Fruit fly (Drosophila melanogaster): Measurements from ENCODE around the gene LysS.

LysS gene

DNA sequence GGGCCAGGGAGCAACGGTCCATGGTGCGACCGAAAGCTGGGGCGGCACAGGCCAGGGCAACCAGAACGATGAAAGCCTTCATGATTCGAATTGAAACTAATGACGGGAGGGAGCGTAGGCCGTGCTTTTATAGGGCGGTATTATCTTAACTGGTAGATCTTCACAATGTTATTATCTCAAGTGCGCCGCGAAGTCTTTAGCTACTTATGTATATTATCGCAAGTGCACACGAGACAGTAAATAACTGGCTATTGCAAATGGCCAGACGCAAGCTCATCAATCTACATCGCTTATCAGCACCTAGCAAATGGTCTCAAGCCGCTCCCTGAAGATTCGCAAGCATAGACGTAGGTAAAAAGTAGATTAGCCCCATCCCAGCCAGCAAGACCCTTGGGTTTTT, 16.5 kb upstream of the LysS start, which contains the start of gene LysD:
Gene LysD, minus strand, starts transcription at position 101 of the 400 bp plus-strand sequence.
- no peak for TF ChIP-seq Jra (GFP tag; optimal IDR thresholded peaks at IDR 0.05)
- no peak for TF ChIP-seq woc (GFP tag; optimal IDR thresholded peaks at IDR 0.05)
- TF ChIP-seq Hr78 (GFP tag; optimal IDR thresholded peaks at IDR 0.05): no peak
- TF ChIP-seq Rel (GFP tag; optimal IDR thresholded peaks at IDR 0.05): no peak
- TF ChIP-seq Rel (tag; optimal IDR thresholded peaks at IDR 0.05): no peak
- TF ChIP-seq Sp1 (GFP tag; optimal IDR thresholded peaks at IDR 0.05): no peak
- TF ChIP-seq dl (GFP tag; optimal IDR thresholded peaks at IDR 0.05; ENCODE audit: insufficient read depth in 1 of 2, partially characterized antibody in 2 of 2): no peak
- TF ChIP-seq dmrt93B (GFP tag; optimal IDR thresholded peaks at IDR 0.05): no peak
- TF ChIP-seq Vsx2 (GFP tag; optimal IDR thresholded peaks at IDR 0.05; ENCODE audit: partially characterized antibody): no peak
- TF ChIP-seq fru (GFP tag; optimal IDR thresholded peaks at IDR 0.05): no peak
- TF ChIP-seq Abd-B (GFP tag; optimal IDR thresholded peaks at IDR 0.05): no peak
- no peak for TF ChIP-seq N (GFP tag; optimal IDR thresholded peaks at IDR 0.05)
- no peak for TF ChIP-seq Hr83 (GFP tag; optimal IDR thresholded peaks at IDR 0.05; ENCODE audit: poor library complexity, severe bottlenecking)
- no peak for TF ChIP-seq foxo (GFP tag; optimal IDR thresholded peaks at IDR 0.05)

- TF ChIP-seq br (GFP tag; optimal IDR thresholded peaks at IDR 0.05) (no peak), dl (GFP tag; optimal IDR thresholded peaks at IDR 0.05; ENCODE audit: insufficient read depth in 1 of 2, partially characterized antibody in 2 of 2) (no peak), Abd-B (GFP tag; optimal IDR thresholded peaks at IDR 0.05) (no peak), foxo (GFP tag; optimal IDR thresholded peaks at IDR 0.05) (no peak)
Measured at dm6 chr3L:1212113-1212512, 15.4 kb upstream of the LysS start.

DNA sequence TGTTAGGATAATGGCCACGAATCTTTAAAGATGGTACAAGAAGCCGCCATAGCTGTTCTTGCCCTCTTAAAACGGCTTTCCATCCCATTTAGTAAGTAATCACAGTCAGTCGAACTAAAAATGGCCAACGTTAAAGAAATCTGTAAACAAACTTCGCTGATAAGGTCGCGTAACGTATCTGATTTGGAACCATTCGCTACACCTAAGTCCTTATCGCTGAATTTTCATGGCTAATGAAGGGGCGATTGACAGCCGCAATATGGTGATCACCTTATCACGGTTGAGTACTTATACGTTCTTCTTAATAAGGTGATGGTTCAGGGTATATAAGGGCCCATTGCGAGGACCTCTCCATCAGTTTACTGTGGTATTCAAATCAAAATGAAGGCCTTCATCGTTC, 15.0 kb upstream of the LysS start, which contains the start of gene LysE:
Gene LysE, plus strand, starts transcription at position 257 of the 400 bp plus-strand sequence.
- TF ChIP-seq CG32264 (GFP tag; optimal IDR thresholded peaks at IDR 0.05): no peak
- no peak for TF ChIP-seq dl (GFP tag; optimal IDR thresholded peaks at IDR 0.05; ENCODE audit: insufficient read depth in 1 of 2, partially characterized antibody in 2 of 2)
- TF ChIP-seq dsf (GFP tag; optimal IDR thresholded peaks at IDR 0.05; ENCODE audit: borderline replicate concordance): no peak
- TF ChIP-seq sage (GFP tag; optimal IDR thresholded peaks at IDR 0.05): no peak
- TF ChIP-seq foxo (GFP tag; optimal IDR thresholded peaks at IDR 0.05): no peak
- no peak for TF ChIP-seq tai (GFP tag; optimal IDR thresholded peaks at IDR 0.05)
- TF ChIP-seq Dif (GFP tag; optimal IDR thresholded peaks at IDR 0.05; ENCODE audit: partially characterized antibody): no peak
- no peak for TF ChIP-seq Sp1 (GFP tag; optimal IDR thresholded peaks at IDR 0.05)
- TF ChIP-seq br (GFP tag; optimal IDR thresholded peaks at IDR 0.05): no peak
- TF ChIP-seq woc (GFP tag; optimal IDR thresholded peaks at IDR 0.05): no peak
- TF ChIP-seq Abd-B (GFP tag; optimal IDR thresholded peaks at IDR 0.05): no peak
- TF ChIP-seq Rel (GFP tag; optimal IDR thresholded peaks at IDR 0.05): no peak
- TF ChIP-seq Rel (tag; optimal IDR thresholded peaks at IDR 0.05): no peak
- TF ChIP-seq psq (GFP tag; optimal IDR thresholded peaks at IDR 0.05): no peak
- TF ChIP-seq HLH106 (tag; optimal IDR thresholded peaks at IDR 0.05): no peak

- no peak for TF ChIP-seq dsf (GFP tag; optimal IDR thresholded peaks at IDR 0.05; ENCODE audit: borderline replicate concordance)
- no peak for TF ChIP-seq CG32264 (GFP tag; optimal IDR thresholded peaks at IDR 0.05)
- TF ChIP-seq foxo (GFP tag; optimal IDR thresholded peaks at IDR 0.05): no peak
- TF ChIP-seq br (GFP tag; optimal IDR thresholded peaks at IDR 0.05): no peak
- no peak for TF ChIP-seq woc (GFP tag; optimal IDR thresholded peaks at IDR 0.05)
- TF ChIP-seq lola (GFP tag; optimal IDR thresholded peaks at IDR 0.05): no peak
- no peak for TF ChIP-seq Mio (GFP tag; optimal IDR thresholded peaks at IDR 0.05)
- TF ChIP-seq sage (GFP tag; optimal IDR thresholded peaks at IDR 0.05): no peak
- no peak for TF ChIP-seq Jra (GFP tag; optimal IDR thresholded peaks at IDR 0.05)
- TF ChIP-seq jim (GFP tag; optimal IDR thresholded peaks at IDR 0.05): no peak
- TF ChIP-seq HLH106 (tag; optimal IDR thresholded peaks at IDR 0.05): no peak
- TF ChIP-seq dl (GFP tag; optimal IDR thresholded peaks at IDR 0.05; ENCODE audit: insufficient read depth in 1 of 2, partially characterized antibody in 2 of 2): no peak
- TF ChIP-seq OdsH (GFP tag; optimal IDR thresholded peaks at IDR 0.05): no peak
- TF ChIP-seq Myc (optimal IDR thresholded peaks at IDR 0.05): no peak
- no peak for TF ChIP-seq GATAd (GFP tag; optimal IDR thresholded peaks at IDR 0.05)
Measured at dm6 chr3L:1216460-1216859, 11.1 kb upstream of the LysS start.

- no peak for TF ChIP-seq pan (optimal IDR thresholded peaks at IDR 0.05)
- no peak for TF ChIP-seq Hnf4 (GFP tag; optimal IDR thresholded peaks at IDR 0.05)
- TF ChIP-seq Dif (GFP tag; optimal IDR thresholded peaks at IDR 0.05; ENCODE audit: partially characterized antibody): no peak
- no peak for TF ChIP-seq sage (GFP tag; optimal IDR thresholded peaks at IDR 0.05)
- TF ChIP-seq jim (GFP tag; optimal IDR thresholded peaks at IDR 0.05): no peak
- peak in 1 of 2 experiments; percentile 3 for TF ChIP-seq foxo (GFP tag; optimal IDR thresholded peaks at IDR 0.05)
- TF ChIP-seq h (GFP tag; optimal IDR thresholded peaks at IDR 0.05): peak; percentile 4
- TF ChIP-seq GATAd (GFP tag; optimal IDR thresholded peaks at IDR 0.05): no peak
Measured at dm6 chr3L:1218596-1218995, 9.0 kb upstream of the LysS start, which contains the start of gene LysP. LysP (minus strand) TSS chr3L:1218696.

Data from whole organism, wandering third instar larva.